Worm (Caenorhabditis elegans): ENCODE measurements around the gene T24C4.10.

DNA sequence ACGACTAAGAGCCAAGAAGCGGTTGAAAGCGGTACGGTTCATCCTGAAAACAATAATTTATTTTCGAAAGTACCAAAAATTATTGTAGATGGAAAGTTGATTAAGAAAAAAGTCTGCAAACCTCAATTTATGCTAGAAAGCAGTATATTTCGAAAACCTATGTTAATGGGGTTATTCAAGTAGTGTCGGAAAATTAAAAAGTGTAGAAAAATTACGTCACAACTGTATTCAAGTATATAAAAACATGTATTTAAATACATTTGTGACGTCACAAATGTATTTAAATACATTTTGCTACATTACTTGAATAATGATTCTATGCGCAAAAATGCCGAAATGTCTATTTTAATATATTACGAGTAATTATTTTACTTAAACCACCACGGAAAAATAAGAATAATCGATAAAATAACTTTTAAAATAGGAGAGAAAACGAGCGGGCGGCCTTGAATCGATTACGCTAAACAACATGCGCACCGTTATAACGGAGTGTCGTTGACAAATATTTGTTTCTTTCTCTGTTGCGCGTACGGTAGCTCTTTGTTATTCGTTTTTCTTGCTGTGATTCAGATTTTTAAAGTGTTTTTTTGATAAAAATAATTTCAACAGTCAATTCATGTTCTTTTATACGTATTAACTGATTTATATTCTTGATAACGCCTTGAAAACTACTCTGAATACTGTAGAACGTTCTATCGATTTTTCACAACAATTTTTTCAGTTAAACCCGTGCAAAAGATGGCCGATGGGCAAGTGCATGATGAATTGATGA lies 19.7 kb upstream of the T24C4.10 start, which contains the start of the genes F23H11.5 and bra-2:
- TF ChIP-seq unc-62 (GFP tag; optimal IDR thresholded peaks at IDR 0.05) (no peak), unc-39 (tag; optimal IDR thresholded peaks at IDR 0.05) (no peak), ztf-11 (tag; optimal IDR thresholded peaks at IDR 0.05) (no peak), tbx-8 (GFP tag; optimal IDR thresholded peaks at IDR 0.05) (no peak), nhr-237 (tag; optimal IDR thresholded peaks at IDR 0.05) (no peak), flh-1 (GFP tag; optimal IDR thresholded peaks at IDR 0.05) (no peak), lin-32 (GFP tag; optimal IDR thresholded peaks at IDR 0.05) (no peak), snpc-4 (tag; optimal IDR thresholded peaks at IDR 0.05) (no peak), ceh-83 (GFP tag; optimal IDR thresholded peaks at IDR 0.05) (no peak)
